Fruit fly (Drosophila melanogaster): Measurements from ENCODE around the gene heca.

The heca gene

dm6 chr3R:30252317-30252716 is 25.4 kb upstream of the heca start:
- TF ChIP-seq fkh (GFP tag; optimal IDR thresholded peaks at IDR 0.05) = no peak
- no peak for TF ChIP-seq CG7368 (GFP tag; optimal IDR thresholded peaks at IDR 0.05)
- TF ChIP-seq topi (GFP tag; optimal IDR thresholded peaks at IDR 0.05) = no peak
- no peak for TF ChIP-seq CG10631 (GFP tag; optimal IDR thresholded peaks at IDR 0.05)
- no peak for TF ChIP-seq Lpt (GFP tag; optimal IDR thresholded peaks at IDR 0.05)
- TF ChIP-seq CG8632 (GFP tag; optimal IDR thresholded peaks at IDR 0.05) = no peak
- TF ChIP-seq Smox (GFP tag; optimal IDR thresholded peaks at IDR 0.05) = no peak
- TF ChIP-seq cyc (GFP tag; optimal IDR thresholded peaks at IDR 0.05) = no peak
- TF ChIP-seq CG3032 (tag; optimal IDR thresholded peaks at IDR 0.05) = no peak
- TF ChIP-seq Sox102F (GFP tag; optimal IDR thresholded peaks at IDR 0.05) = no peak
- TF ChIP-seq Eip78C (GFP tag) = no peak
- TF ChIP-seq Sox15 (GFP tag; optimal IDR thresholded peaks at IDR 0.05) = no peak
- no peak for TF ChIP-seq pdm3 (GFP tag; optimal IDR thresholded peaks at IDR 0.05)
- TF ChIP-seq CG6163 (GFP tag; IDR thresholded peaks at IDR 0.05) = no peak

DNA sequence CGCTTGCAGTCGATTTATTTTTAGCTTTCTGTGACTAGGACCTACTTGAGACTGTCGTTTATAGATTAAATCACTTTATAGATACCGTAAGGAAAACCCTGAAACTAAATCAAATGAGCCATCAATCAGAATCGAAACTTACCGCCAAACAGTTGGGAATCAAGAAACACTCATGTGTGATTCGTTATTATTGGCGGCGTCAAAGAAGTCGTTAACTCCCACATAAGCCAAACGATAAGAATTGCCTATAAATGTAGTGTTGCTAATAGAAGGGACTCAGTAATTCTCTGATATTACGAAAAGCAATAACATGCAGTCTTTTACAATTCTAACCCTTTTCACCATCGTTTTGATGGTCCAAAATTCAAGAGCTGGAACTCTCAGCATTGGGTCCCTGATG is 24.9 kb upstream of the heca start, which contains the start of gene CG18404:
Gene CG18404 (plus strand): TSS at position 301 of the 400 bp plus-strand sequence.
- TF ChIP-seq topi (GFP tag; optimal IDR thresholded peaks at IDR 0.05) = no peak
- TF ChIP-seq CG32006 (GFP tag; optimal IDR thresholded peaks at IDR 0.05) = no peak
- no peak for TF ChIP-seq Ets21C (GFP tag; optimal IDR thresholded peaks at IDR 0.05)
- TF ChIP-seq eg (GFP tag; IDR thresholded peaks at IDR 0.05) = no peak
- TF ChIP-seq dsx (GFP tag; optimal IDR thresholded peaks at IDR 0.05; ENCODE audit: poor library complexity, severe bottlenecking) = no peak
- TF ChIP-seq CG8632 (GFP tag; optimal IDR thresholded peaks at IDR 0.05) = no peak
- no peak for TF ChIP-seq Hr4 (GFP tag; optimal IDR thresholded peaks at IDR 0.05)
- no peak for TF ChIP-seq net (GFP tag; optimal IDR thresholded peaks at IDR 0.05)
- no peak for TF ChIP-seq Lpt (GFP tag; optimal IDR thresholded peaks at IDR 0.05)
- no peak for TF ChIP-seq salr (GFP tag; optimal IDR thresholded peaks at IDR 0.05)

DNA sequence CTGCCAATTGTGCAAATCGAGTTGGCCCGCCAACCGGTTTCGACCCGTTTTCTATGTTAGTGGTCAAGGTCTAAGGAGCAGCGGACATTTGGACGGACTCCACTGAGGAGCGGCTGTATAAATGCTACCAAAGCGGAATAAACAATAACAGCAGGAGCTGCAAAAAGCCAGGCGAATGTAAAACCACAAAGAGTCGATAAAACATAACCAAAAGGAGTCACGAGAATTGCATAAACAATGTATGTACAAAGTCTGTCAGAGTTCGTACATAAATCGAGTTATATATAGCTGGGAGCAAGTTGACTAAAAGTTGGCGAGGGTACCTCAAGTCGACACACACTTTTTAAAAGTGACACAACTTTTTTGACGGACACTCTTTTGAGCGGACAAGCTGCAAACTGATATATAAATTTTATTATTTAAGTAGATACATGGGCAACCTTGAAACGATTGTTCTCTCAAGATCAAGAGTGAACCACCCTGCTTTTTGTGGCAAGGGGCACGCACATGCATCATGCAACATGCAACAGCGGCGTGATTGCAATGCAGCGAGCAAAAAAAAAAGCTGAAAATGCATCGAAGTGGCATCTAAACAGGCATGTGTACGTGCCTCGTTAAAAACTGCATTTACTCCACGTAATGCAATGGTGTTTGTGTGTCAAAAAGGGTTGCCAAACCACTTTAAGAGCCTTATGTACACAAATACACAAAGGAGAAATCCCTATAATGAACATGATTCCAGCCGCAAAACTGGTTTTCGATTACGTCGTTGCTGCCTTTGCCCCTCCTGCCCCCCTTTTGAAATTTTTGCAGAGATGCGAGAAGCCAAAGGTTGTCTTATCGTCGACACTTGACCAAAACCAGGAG is 22.2 kb upstream of the heca start:
- TF ChIP-seq svp (GFP tag) (peak; percentile 95), fkh (GFP tag; optimal IDR thresholded peaks at IDR 0.05) (no peak), dac (GFP tag; optimal IDR thresholded peaks at IDR 0.05) (peak; percentile 73), CG3032 (tag; optimal IDR thresholded peaks at IDR 0.05) (peak; percentile 98), CG7368 (GFP tag; optimal IDR thresholded peaks at IDR 0.05) (peak; percentile 90), esn (GFP tag; optimal IDR thresholded peaks at IDR 0.05) (peak; percentile 95), Eip78C (GFP tag) (peak; percentile 99), CG6163 (GFP tag; IDR thresholded peaks at IDR 0.05) (peak; percentile 99), ss (GFP tag; optimal IDR thresholded peaks at IDR 0.05) (peak; percentile 99 to 100), fd59A (GFP tag; optimal IDR thresholded peaks at IDR 0.05) (peak; percentile 96), CG3919 (GFP tag; optimal IDR thresholded peaks at IDR 0.05) (peak; percentile 95), Ets21C (GFP tag; optimal IDR thresholded peaks at IDR 0.05) (peak; percentile 75), CG6808 (GFP tag; optimal IDR thresholded peaks at IDR 0.05) (peak; percentile 97), lz (GFP tag; optimal IDR thresholded peaks at IDR 0.05) (peak; percentile 91), CG8632 (GFP tag; optimal IDR thresholded peaks at IDR 0.05) (peak; percentile 95), Sox102F (GFP tag; optimal IDR thresholded peaks at IDR 0.05) (peak; percentile 96), CG31627 (GFP tag; optimal IDR thresholded peaks at IDR 0.05) (peak; percentile 81), salr (GFP tag; optimal IDR thresholded peaks at IDR 0.05) (peak; percentile 91 to 93), fd85E (GFP tag; optimal IDR thresholded peaks at IDR 0.05) (peak; percentile 75), CG8319 (GFP tag; optimal IDR thresholded peaks at IDR 0.05) (peak; percentile 91), CG6276 (GFP tag; optimal IDR thresholded peaks at IDR 0.05) (peak; percentile 82), CG9139 (GFP tag; optimal IDR thresholded peaks at IDR 0.05) (peak; percentile 97), CG15336 (GFP tag; IDR thresholded peaks at IDR 0.05) (peak; percentile 97), CG11294 (GFP tag; IDR thresholded peaks at IDR 0.05) (peak; percentile 75), Eip75B (GFP tag; optimal IDR thresholded peaks at IDR 0.05) (peak; percentile 94), CG32006 (GFP tag; optimal IDR thresholded peaks at IDR 0.05) (peak; percentile 90), CG16779 (tag; optimal IDR thresholded peaks at IDR 0.05) (peak; percentile 94), vri (GFP tag; optimal IDR thresholded peaks at IDR 0.05) (peak; percentile 91), Sox15 (GFP tag; optimal IDR thresholded peaks at IDR 0.05) (peak; percentile 70), net (GFP tag; optimal IDR thresholded peaks at IDR 0.05) (peak; percentile 95), Hr39 (GFP tag; optimal IDR thresholded peaks at IDR 0.05) (peak; percentile 77), spab (GFP tag; optimal IDR thresholded peaks at IDR 0.05) (peak; percentile 97), Eip93F (GFP tag; optimal IDR thresholded peaks at IDR 0.05) (peak; percentile 97), CG10631 (GFP tag; optimal IDR thresholded peaks at IDR 0.05) (peak; percentile 95), Blimp-1 (GFP tag; optimal IDR thresholded peaks at IDR 0.05) (peak; percentile 77)

Measured in whole organism, prepupa.